Worm (Caenorhabditis elegans): ENCODE measurements around the gene srz-67.

The srz-67 gene

DNA sequence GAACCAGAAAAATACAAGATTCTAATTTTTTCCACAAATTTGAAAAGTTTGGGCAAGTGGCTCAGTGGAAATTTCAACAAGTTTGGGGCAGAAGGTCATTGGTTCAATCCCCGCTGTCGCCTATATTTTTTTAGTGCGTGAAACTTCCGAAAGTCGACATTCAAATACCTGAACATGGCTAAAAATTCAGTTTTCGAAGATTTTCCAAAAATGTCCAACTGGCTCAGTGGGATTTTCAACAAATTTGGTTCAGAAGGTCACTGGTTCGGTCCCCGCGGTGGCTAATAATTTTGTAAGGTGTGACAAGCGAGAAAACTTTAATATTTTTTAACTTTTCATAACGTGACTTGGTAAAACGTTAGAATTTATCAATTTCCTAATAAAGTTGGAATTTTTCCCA lies 27.8 kb upstream of the srz-67 start:
- TF ChIP-seq C08G9.2 (tag; optimal IDR thresholded peaks at IDR 0.05) (no peak), fkh-6 (tag; optimal IDR thresholded peaks at IDR 0.05) (no peak), hlh-6 (tag; optimal IDR thresholded peaks at IDR 0.05) (no peak), ceh-30 (tag; optimal IDR thresholded peaks at IDR 0.05) (no peak), fkh-10 (GFP tag; optimal IDR thresholded peaks at IDR 0.05) (no peak), ets-4 (tag; optimal IDR thresholded peaks at IDR 0.05) (no peak), hlh-8 (tag; optimal IDR thresholded peaks at IDR 0.05) (no peak)

DNA sequence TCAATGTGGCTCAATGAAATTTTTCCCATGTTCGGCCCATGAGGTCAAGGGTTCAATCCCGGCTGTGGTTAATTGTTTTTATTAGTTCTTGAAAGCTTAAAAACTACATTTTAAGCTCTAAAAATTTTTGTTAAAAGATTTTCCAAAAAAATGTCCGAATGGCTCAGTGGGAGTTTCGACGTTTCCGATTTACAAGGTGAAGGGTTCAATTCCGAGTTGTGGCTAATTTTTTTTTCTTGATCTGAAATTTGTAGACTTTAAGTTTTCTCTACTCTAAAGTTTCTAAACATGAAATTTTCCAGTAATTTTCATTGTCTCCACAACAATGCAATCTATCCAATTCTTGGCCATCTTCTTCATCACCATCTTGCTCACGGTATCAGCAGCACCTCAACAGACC lies 25.6 kb upstream of the srz-67 start, which contains the start of gene F02E11.2:
Gene F02E11.2, plus strand, starts transcription at position 301 of the 400 bp plus-strand sequence.
- no peak for TF ChIP-seq pha-4 (tag; optimal IDR thresholded peaks at IDR 0.05)

DNA sequence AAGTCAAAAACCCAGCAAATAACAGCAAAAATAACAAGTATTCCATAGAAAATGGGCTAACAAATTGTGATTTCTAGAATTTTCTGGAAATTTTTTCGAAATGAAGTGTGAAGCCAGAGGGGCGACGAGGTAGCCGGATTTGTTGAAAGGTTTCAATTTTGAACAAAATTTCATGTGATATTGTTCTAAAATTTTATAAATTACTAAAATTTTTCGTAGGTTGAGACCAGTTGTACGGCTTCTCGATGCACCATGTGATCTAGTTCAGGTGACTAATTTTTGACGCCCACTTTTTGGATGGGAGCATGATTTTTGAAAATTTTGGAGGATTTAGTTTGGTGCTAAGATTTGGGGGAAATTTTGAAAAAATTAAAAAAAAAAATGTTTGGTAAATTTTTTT lies 22.3 kb upstream of the srz-67 start, which contains the start of gene gcy-19:
Gene gcy-19, minus strand, starts transcription at position 101 of the 400 bp plus-strand sequence.
- TF ChIP-seq ceh-14 (tag; optimal IDR thresholded peaks at IDR 0.05) (no peak), fkh-10 (GFP tag; optimal IDR thresholded peaks at IDR 0.05) (no peak), C38D4.7 (GFP tag; optimal IDR thresholded peaks at IDR 0.05) (no peak), ahr-1 (tag; optimal IDR thresholded peaks at IDR 0.05) (no peak), rnt-1 (tag; optimal IDR thresholded peaks at IDR 0.05) (no peak), tbx-7 (tag; optimal IDR thresholded peaks at IDR 0.05) (no peak), pha-2 (tag; optimal IDR thresholded peaks at IDR 0.05) (no peak), elt-2 (tag; optimal IDR thresholded peaks at IDR 0.05) (no peak), elt-4 (tag; optimal IDR thresholded peaks at IDR 0.05) (no peak), ceh-6 (GFP tag; optimal IDR thresholded peaks at IDR 0.05) (no peak), hlh-30 (tag; optimal IDR thresholded peaks at IDR 0.05; ENCODE audit: insufficient read depth) (no peak), ceh-34 (tag; optimal IDR thresholded peaks at IDR 0.05) (no peak), ceh-48 (tag; optimal IDR thresholded peaks at IDR 0.05) (no peak), che-1 (tag; optimal IDR thresholded peaks at IDR 0.05) (no peak), fkh-6 (tag; optimal IDR thresholded peaks at IDR 0.05) (no peak), ceh-18 (tag; optimal IDR thresholded peaks at IDR 0.05) (no peak), lin-11 (tag; optimal IDR thresholded peaks at IDR 0.05) (no peak), sox-2 (GFP tag; IDR thresholded peaks at IDR 0.05) (no peak)

DNA sequence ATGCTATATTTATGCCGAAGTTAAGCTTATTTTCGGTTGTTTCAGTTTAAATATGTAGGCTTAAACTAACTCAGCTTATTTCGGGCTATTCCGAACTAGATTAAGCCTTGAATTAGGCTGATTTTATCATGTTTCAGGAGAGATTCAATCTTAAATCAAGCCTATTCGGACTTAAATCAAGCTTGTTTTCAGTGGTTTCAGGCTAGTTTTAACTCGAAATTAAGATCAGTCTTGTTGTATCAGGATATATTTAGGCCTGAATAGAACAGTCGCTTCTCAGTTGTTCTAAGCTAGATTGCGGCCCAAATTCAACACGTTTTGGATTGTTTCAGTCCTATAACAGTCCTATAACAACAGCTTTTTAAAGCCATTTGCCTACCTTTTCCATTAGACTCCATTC lies 14.8 kb upstream of the srz-67 start:
- no peak for TF ChIP-seq ceh-45 (GFP tag; IDR thresholded peaks at IDR 0.05)
- TF ChIP-seq che-1 (tag; optimal IDR thresholded peaks at IDR 0.05) = no peak
- no peak for TF ChIP-seq pha-4 (tag; optimal IDR thresholded peaks at IDR 0.05)
- no peak for TF ChIP-seq ceh-48 (tag; optimal IDR thresholded peaks at IDR 0.05)
- TF ChIP-seq pqm-1 (tag; optimal IDR thresholded peaks at IDR 0.05) = no peak
- no peak for TF ChIP-seq ama-1 (optimal IDR thresholded peaks at IDR 0.05)
- no peak for TF ChIP-seq K02D7.2 (tag; optimal IDR thresholded peaks at IDR 0.05)
- no peak for TF ChIP-seq fax-1 (tag; optimal IDR thresholded peaks at IDR 0.05)
- TF ChIP-seq nfya-1 (tag; optimal IDR thresholded peaks at IDR 0.05) = no peak
- TF ChIP-seq ceh-6 (GFP tag; optimal IDR thresholded peaks at IDR 0.05) = no peak
- TF ChIP-seq gmeb-2 (tag; optimal IDR thresholded peaks at IDR 0.05) = no peak
- TF ChIP-seq odd-2 (tag; optimal IDR thresholded peaks at IDR 0.05) = no peak
- TF ChIP-seq elt-2 (tag; optimal IDR thresholded peaks at IDR 0.05) = no peak
- no peak for TF ChIP-seq rnt-1 (tag; optimal IDR thresholded peaks at IDR 0.05)
- no peak for TF ChIP-seq F13H6.1 (tag; optimal IDR thresholded peaks at IDR 0.05)
- no peak for TF ChIP-seq syd-9 (tag; optimal IDR thresholded peaks at IDR 0.05)
- TF ChIP-seq fkh-6 (tag; optimal IDR thresholded peaks at IDR 0.05) = no peak

DNA sequence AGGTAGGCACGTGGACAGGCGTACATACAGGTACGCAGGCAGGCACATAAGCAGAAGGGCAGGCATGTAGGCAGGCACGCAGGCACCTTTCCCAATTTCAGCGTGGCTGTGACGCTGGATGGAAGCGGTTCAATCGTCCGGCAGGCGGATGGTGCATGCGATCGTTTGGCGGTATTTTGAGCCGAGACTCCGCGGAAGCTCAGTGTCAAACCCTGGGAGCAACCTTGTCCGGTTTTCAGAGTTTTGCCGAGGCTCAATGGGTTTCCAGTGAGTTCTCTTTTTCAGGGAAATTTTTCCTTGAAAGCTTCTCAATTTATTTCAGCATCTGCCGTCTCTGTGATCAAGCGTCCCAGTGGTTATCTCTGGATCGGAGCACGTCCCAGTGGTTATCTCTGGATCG lies 13.3 kb upstream of the srz-67 start:
- no peak for TF ChIP-seq tbx-2 (tag; optimal IDR thresholded peaks at IDR 0.05)
- no peak for TF ChIP-seq C38D4.7 (GFP tag; optimal IDR thresholded peaks at IDR 0.05)
- no peak for TF ChIP-seq K09A11.1 (tag; optimal IDR thresholded peaks at IDR 0.05; ENCODE audit: insufficient read depth)
- TF ChIP-seq ceh-48 (tag; optimal IDR thresholded peaks at IDR 0.05) = no peak
